Fruit fly (Drosophila melanogaster) whole organism, embryonic: ENCODE results near the gene RpS3.

Source experiments
- ATbp ChIP-seq: fragments of 200-800 bp; sonication (Bioruptor generic); optimal IDR thresholded peaks from 2 replicates; lab custom pipeline; 2017; ENCODE audit warnings: missing biosample characterization, mild to moderate bottlenecking, missing genetic modification characterization, missing genetic modification reagents
- CG10209 ChIP-seq: fragments of 200-800 bp; sonication (Bioruptor generic); optimal IDR thresholded peaks from 3 replicates; lab custom pipeline; 2017; ENCODE audit warnings: missing biosample characterization, mild to moderate bottlenecking, missing genetic modification characterization, missing genetic modification reagents
- CG10267 ChIP-seq: fragments of 200-800 bp; sonication (Bioruptor generic); optimal IDR thresholded peaks from 2 replicates; lab custom pipeline; 2018; ENCODE audit warnings: missing biosample characterization, mild to moderate bottlenecking, missing genetic modification characterization, moderate library complexity
- CG10654 ChIP-seq: fragments of 200-800 bp; sonication (Bioruptor generic); optimal IDR thresholded peaks from 2 replicates; lab custom pipeline; 2016; ENCODE audit warnings: missing biosample characterization, missing genetic modification characterization
- CG12299 ChIP-seq: fragments of 200-800 bp; sonication (Bioruptor generic); optimal IDR thresholded peaks from 2 replicates; lab custom pipeline; 2018; ENCODE audit warnings: missing biosample characterization, mild to moderate bottlenecking, missing genetic modification characterization
- CG12942 ChIP-seq: fragments of 200-800 bp; sonication (Bioruptor generic); optimal IDR thresholded peaks from 3 replicates; lab custom pipeline; 2016; ENCODE audit warnings: missing biosample characterization, missing genetic modification characterization
- CG14050 ChIP-seq: fragments of 200-800 bp; sonication (Bioruptor generic); IDR thresholded peaks from 3 replicates; pipeline ENCODE4 v1.3.6; 2022; ENCODE audit warnings: missing biosample characterization, missing genetic modification characterization
- CG15011 ChIP-seq: fragments of 200-800 bp; sonication (Bioruptor generic); optimal IDR thresholded peaks from 3 replicates; lab custom pipeline; 2018; ENCODE audit warnings: missing biosample characterization, mild to moderate bottlenecking, missing genetic modification characterization
- CG1647 ChIP-seq: fragments of 200-800 bp; sonication (Bioruptor generic); optimal IDR thresholded peaks from 3 replicates; lab custom pipeline; 2016; ENCODE audit warnings: missing biosample characterization, missing genetic modification characterization
- CG2199 ChIP-seq: fragments of 200-800 bp; sonication (Bioruptor generic); IDR thresholded peaks from 3 replicates; pipeline ENCODE4 v1.3.6; 2022; ENCODE audit warnings: missing biosample characterization, missing genetic modification characterization
- CG31441 ChIP-seq: fragments of 200-800 bp; sonication (Bioruptor generic); IDR thresholded peaks from 2 replicates; pipeline ENCODE4 v1.3.6; 2022; ENCODE audit warnings: missing biosample characterization, missing genetic modification characterization
- CG32532 ChIP-seq: fragments of 200-800 bp; sonication (Bioruptor generic); IDR thresholded peaks from 2 replicates; pipeline ENCODE4 v1.3.6; 2022; ENCODE audit warnings: missing biosample characterization, missing genetic modification characterization
- CG33557 ChIP-seq: fragments of 200-800 bp; sonication (Bioruptor generic); optimal IDR thresholded peaks from 2 replicates; lab custom pipeline; 2019; ENCODE audit warnings: missing biosample characterization, mild to moderate bottlenecking, missing genetic modification characterization, moderate library complexity
- CG4282 ChIP-seq: fragments of 200-800 bp; sonication (Bioruptor generic); optimal IDR thresholded peaks from 2 replicates; lab custom pipeline; 2016; ENCODE audit warnings: missing biosample characterization, missing genetic modification characterization
- CG8290 ChIP-seq, 3 experiments: fragments of 200-800 bp; sonication (Bioruptor generic); optimal IDR thresholded peaks; 2 replicates each; lab custom pipeline; 2016 to 2019; ENCODE audit warnings: missing biosample characterization in 3 of 3, missing genetic modification characterization in 3 of 3, mild to moderate bottlenecking in 2 of 3, moderate library complexity in 1 of 3
- CG9437 ChIP-seq: fragments of 200-800 bp; sonication (Bioruptor generic); optimal IDR thresholded peaks from 2 replicates; lab custom pipeline; 2018; ENCODE audit warnings: missing biosample characterization, mild to moderate bottlenecking, missing genetic modification characterization
- CG9727 ChIP-seq: fragments of 200-800 bp; sonication (Bioruptor generic); optimal IDR thresholded peaks from 3 replicates; lab custom pipeline; 2017; ENCODE audit warnings: missing biosample characterization, mild to moderate bottlenecking, missing genetic modification characterization
- CG9817 ChIP-seq: fragments of 200-800 bp; sonication (Bioruptor generic); optimal IDR thresholded peaks from 2 replicates; lab custom pipeline; 2018; ENCODE audit warnings: missing biosample characterization, mild to moderate bottlenecking, missing genetic modification characterization, moderate library complexity
- CoRest ChIP-seq: fragments of 200-800 bp; sonication (Bioruptor generic); optimal IDR thresholded peaks from 3 replicates; lab custom pipeline; 2018; ENCODE audit warnings: missing biosample characterization, mild to moderate bottlenecking, missing genetic modification characterization, moderate library complexity
- Dbx ChIP-seq: fragments of 200-800 bp; sonication (Bioruptor generic); IDR thresholded peaks from 3 replicates; pipeline ENCODE4 v1.3.6; 2022; ENCODE audit warnings: missing biosample characterization, missing genetic modification characterization
- Deaf1 ChIP-seq: fragments of 200-800 bp; optimal IDR thresholded peaks from 3 replicates; lab custom pipeline; 2019; ENCODE audit warnings: missing biosample characterization, mild to moderate bottlenecking, missing genetic modification characterization, moderate library complexity
- H15 ChIP-seq: fragments of 200-800 bp; sonication (Bioruptor generic); IDR thresholded peaks from 3 replicates; pipeline ENCODE4 v1.3.6; 2022; ENCODE audit warnings: missing biosample characterization, missing genetic modification characterization
- Hr51 ChIP-seq, 2 experiments: fragments of 200-800 bp; sonication (Bioruptor generic); optimal IDR thresholded peaks; 2 replicates in 1 of 2; 3 replicates in 1 of 2; lab custom pipeline; 2016 to 2018; ENCODE audit warnings: missing biosample characterization in 2 of 2, missing genetic modification characterization in 2 of 2, mild to moderate bottlenecking in 1 of 2, moderate library complexity in 1 of 2
- Mad ChIP-seq: fragments of 200-800 bp; sonication (Bioruptor generic); optimal IDR thresholded peaks from 2 replicates; lab custom pipeline; 2016; ENCODE audit warnings: missing biosample characterization, missing genetic modification characterization
- Meics ChIP-seq: fragments of 200-800 bp; sonication (Bioruptor generic); optimal IDR thresholded peaks from 2 replicates; lab custom pipeline; 2017; ENCODE audit warnings: missing biosample characterization, mild to moderate bottlenecking, missing genetic modification characterization
- Oli ChIP-seq: fragments of 200-800 bp; sonication (Bioruptor generic); optimal IDR thresholded peaks from 2 replicates; lab custom pipeline; 2018; ENCODE audit warnings: missing biosample characterization, mild to moderate bottlenecking, missing genetic modification characterization, moderate library complexity
- Ptx1 ChIP-seq: fragments of 200-800 bp; sonication (Bioruptor generic); IDR thresholded peaks from 2 replicates; pipeline ENCODE4 v1.3.6; 2022; ENCODE audit warnings: missing biosample characterization, missing genetic modification characterization
- Sox100B ChIP-seq: fragments of 200-800 bp; sonication (Bioruptor generic); optimal IDR thresholded peaks from 3 replicates; lab custom pipeline; 2018; ENCODE audit warnings: missing biosample characterization, mild to moderate bottlenecking, missing genetic modification characterization
- Xrp1 ChIP-seq: fragments of 200-800 bp; sonication (Bioruptor generic); IDR thresholded peaks from 2 replicates; pipeline ENCODE4 v1.3.6; 2022; ENCODE audit warnings: missing biosample characterization, missing genetic modification characterization
- chn ChIP-seq: fragments of 200-800 bp; sonication (Bioruptor generic); optimal IDR thresholded peaks from 2 replicates; lab custom pipeline; 2016; ENCODE audit warnings: missing biosample characterization, missing genetic modification characterization
- dmrt99B ChIP-seq: fragments of 200-800 bp; sonication (Bioruptor generic); optimal IDR thresholded peaks from 2 replicates; lab custom pipeline; 2018; ENCODE audit warnings: missing biosample characterization, mild to moderate bottlenecking, missing genetic modification characterization, moderate library complexity
- dysf ChIP-seq: fragments of 200-800 bp; sonication (Bioruptor generic); IDR thresholded peaks from 3 replicates; pipeline ENCODE4 v1.3.6; 2022; ENCODE audit warnings: missing biosample characterization, missing genetic modification characterization
- grau ChIP-seq: fragments of 200-800 bp; optimal IDR thresholded peaks from 3 replicates; lab custom pipeline; 2019; ENCODE audit warnings: missing biosample characterization, mild to moderate bottlenecking, missing genetic modification characterization, moderate library complexity
- hb ChIP-seq: fragments of 200-800 bp; sonication (Bioruptor generic); IDR thresholded peaks from 3 replicates; pipeline ENCODE4 v1.3.6; 2022; ENCODE audit warnings: missing biosample characterization, missing genetic modification characterization; ENCODE audit not compliant: partially characterized antibody
- lab ChIP-seq: fragments of 200-800 bp; sonication (Bioruptor generic); optimal IDR thresholded peaks from 3 replicates; lab custom pipeline; 2017; ENCODE audit warnings: missing biosample characterization, missing genetic modification characterization, mild to moderate bottlenecking, moderate library complexity, missing genetic modification reagents
- lilli ChIP-seq: fragments of 200-800 bp; sonication (Bioruptor generic); optimal IDR thresholded peaks from 3 replicates; lab custom pipeline; 2016; ENCODE audit warnings: missing biosample characterization, missing genetic modification characterization
- lov ChIP-seq, 2 experiments: fragments of 200-800 bp in 1 of 2; fragments of >200 bp in 1 of 2; sonication (Bioruptor generic) in 1 of 2; IDR thresholded peaks in 1 of 2; optimal IDR thresholded peaks in 1 of 2; 2 replicates in 1 of 2; 3 replicates in 1 of 2; pipeline versions ENCODE4 v1.3.6 to Lab custom; 2017 to 2022; ENCODE audit warnings: missing biosample characterization in 1 of 2, missing genetic modification characterization in 1 of 2
- org-1 ChIP-seq: fragments of 200-800 bp; sonication (Bioruptor generic); optimal IDR thresholded peaks from 2 replicates; lab custom pipeline; 2017; ENCODE audit warnings: missing biosample characterization, missing genetic modification characterization
- phol ChIP-seq: fragments of 200-800 bp; sonication (Bioruptor generic); optimal IDR thresholded peaks from 3 replicates; lab custom pipeline; 2018; ENCODE audit warnings: missing biosample characterization, mild to moderate bottlenecking, missing genetic modification characterization, moderate library complexity
- prd ChIP-seq, 3 experiments: fragments of >200 bp in 2 of 3; fragments of 200-800 bp in 1 of 3; sonication (Bioruptor generic) in 1 of 3; optimal IDR thresholded peaks in 2 of 3; IDR thresholded peaks in 1 of 3; 2 replicates in 2 of 3; 3 replicates in 1 of 3; pipeline versions ENCODE4 v1.3.6 to Lab custom; 2017 to 2022; ENCODE audit warnings: missing biosample characterization in 1 of 3, missing genetic modification characterization in 1 of 3
- sd ChIP-seq: fragments of 200-800 bp; sonication (Bioruptor generic); optimal IDR thresholded peaks from 3 replicates; lab custom pipeline; 2018; ENCODE audit warnings: missing biosample characterization, mild to moderate bottlenecking, missing genetic modification characterization, moderate library complexity
- shn ChIP-seq: fragments of 200-800 bp; sonication (Bioruptor generic); optimal IDR thresholded peaks from 3 replicates; lab custom pipeline; 2016; ENCODE audit warnings: missing biosample characterization, missing genetic modification characterization
- slou ChIP-seq: fragments of 200-800 bp; sonication (Bioruptor generic); optimal IDR thresholded peaks from 3 replicates; lab custom pipeline; 2016; ENCODE audit warnings: missing biosample characterization, missing genetic modification characterization
- sqz ChIP-seq: fragments of 200-800 bp; sonication (Bioruptor generic); optimal IDR thresholded peaks from 3 replicates; lab custom pipeline; 2018; ENCODE audit warnings: missing biosample characterization, mild to moderate bottlenecking, missing genetic modification characterization
- tin ChIP-seq: fragments of 200-800 bp; sonication (Bioruptor generic); optimal IDR thresholded peaks from 3 replicates; lab custom pipeline; 2016; ENCODE audit warnings: missing biosample characterization, missing genetic modification characterization
- tll ChIP-seq, 2 experiments: fragments of 200-800 bp in 1 of 2; fragments of >200 bp in 1 of 2; sonication (Bioruptor generic) in 1 of 2; optimal IDR thresholded peaks; 2 replicates each; lab custom pipeline; 2017 to 2019; ENCODE audit warnings: missing biosample characterization in 2 of 2, missing genetic modification characterization in 2 of 2, mild to moderate bottlenecking in 1 of 2, moderate library complexity in 1 of 2
- trem ChIP-seq: fragments of 200-800 bp; optimal IDR thresholded peaks from 3 replicates; lab custom pipeline; 2019; ENCODE audit warnings: missing biosample characterization, mild to moderate bottlenecking, missing genetic modification characterization, moderate library complexity
- yki ChIP-seq: fragments of >200 bp; optimal IDR thresholded peaks from 3 replicates; lab custom pipeline; 2018

Gene RpS3

DNA sequence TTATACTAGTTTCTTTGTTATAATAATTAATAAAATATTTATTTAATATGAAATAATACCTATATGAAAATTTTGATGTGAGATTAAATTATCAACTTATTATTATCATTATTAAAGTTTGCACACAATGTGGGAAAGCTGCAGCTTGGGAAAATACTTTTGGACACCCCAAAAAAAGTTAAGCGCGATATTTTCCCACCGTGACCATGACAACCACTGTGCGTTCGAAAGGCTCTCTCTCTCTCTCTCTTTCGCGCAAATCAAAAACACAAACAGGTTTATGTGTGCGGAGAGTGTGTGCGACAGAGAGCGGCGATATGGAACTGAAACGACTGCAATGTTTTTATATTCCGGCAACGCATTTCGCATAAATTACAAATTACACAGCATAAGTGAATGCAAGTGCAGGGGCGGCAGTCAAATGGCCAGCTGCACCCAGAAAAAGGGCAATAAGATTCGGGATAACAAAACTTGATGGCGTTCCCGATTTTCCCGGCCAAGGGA, 11.7 kb upstream of the RpS3 start (continued):
- TF ChIP-seq phol (tag; lab: Kevin White, UChicago), result peak; percentile 64
- TF ChIP-seq CG15011 (GFP tag; lab: Kevin White, UChicago), result no peak
- TF ChIP-seq Deaf1 (tag; lab: Kevin White, UChicago), result peak; percentile 5
- TF ChIP-seq sd (tag; lab: Kevin White, UChicago), result no peak
- TF ChIP-seq CG10654 (GFP tag; lab: Kevin White, UChicago), result peak; percentile 9
- peak; percentile 9 for TF ChIP-seq CG8290 (GFP tag; optimal IDR thresholded peaks at IDR 0.05; lab: Kevin White, UChicago)
- TF ChIP-seq CG8290 (tag; optimal IDR thresholded peaks at IDR 0.05; lab: Kevin White, UChicago), result no peak
- peak; percentile 57 for TF ChIP-seq grau
- peak; percentile 10 for TF ChIP-seq lilli (GFP tag; lab: Kevin White, UChicago)
- TF ChIP-seq CG12942, result peak; percentile 15
- TF ChIP-seq ATbp, result peak; percentile 30
- peak in 1 of 2 experiments; percentile 21 for TF ChIP-seq tll (GFP tag; optimal IDR thresholded peaks at IDR 0.05; lab: Kevin White, UChicago)
- TF ChIP-seq lov (optimal IDR thresholded peaks at IDR 0.05; lab: Kevin White, UChicago), result no peak
- 0 out of 3 replicates have a peak, but pooled peaks have one; percentile 9 for TF ChIP-seq lov (GFP tag; IDR thresholded peaks at IDR 0.05; lab: Robert Waterston, UW)
- TF ChIP-seq Sox100B (GFP tag; lab: Kevin White, UChicago), result peak; percentile 62
- TF ChIP-seq prd (optimal IDR thresholded peaks at IDR 0.05; lab: Kevin White, UChicago), result no peak
- peak; percentile 65; the same call in 2 of the 3 replicates for TF ChIP-seq prd (GFP tag; IDR thresholded peaks at IDR 0.05; lab: Robert Waterston, UW)
- no peak for TF ChIP-seq Mad
- peak; percentile 47 for TF ChIP-seq lab
- TF ChIP-seq Dbx, result peak; percentile 27; the same call in 1 of the 3 replicates
- TF ChIP-seq dysf (GFP tag; lab: Robert Waterston, UW), result peak; percentile 58; the same call in 2 of the 3 replicates
- peak; percentile 57 for TF ChIP-seq Oli (tag; lab: Kevin White, UChicago)
- peak; percentile 78 for TF ChIP-seq CG31441 (GFP tag; lab: Robert Waterston, UW)
- TF ChIP-seq trem, result peak; percentile 12
- TF ChIP-seq org-1 (GFP tag; lab: Kevin White, UChicago), result peak; percentile 26
- peak; percentile 37 for TF ChIP-seq CG33557
- TF ChIP-seq CG9437, result peak; percentile 43
- TF ChIP-seq Xrp1 (GFP tag; lab: Robert Waterston, UW), result peak; percentile 74
- TF ChIP-seq CoRest (tag; lab: Kevin White, UChicago), result peak; percentile 59
- no peak for TF ChIP-seq slou
- TF ChIP-seq CG9817 (tag; lab: Kevin White, UChicago), result peak; percentile 20
- TF ChIP-seq shn (GFP tag; lab: Kevin White, UChicago), result no peak
- peak; percentile 77 for TF ChIP-seq CG32532 (GFP tag; lab: Robert Waterston, UW)
- TF ChIP-seq yki, result no peak
- no peak for TF ChIP-seq chn (GFP tag; lab: Kevin White, UChicago)
- peak in 1 of 2 experiments; percentile 60 for TF ChIP-seq Hr51 (GFP tag; optimal IDR thresholded peaks at IDR 0.05; lab: Kevin White, UChicago)
- TF ChIP-seq CG2199, result peak; percentile 51; the same call in 1 of the 3 replicates
- peak; percentile 49 for TF ChIP-seq CG10209 (GFP tag; lab: Kevin White, UChicago)
- peak; percentile 4 for TF ChIP-seq CG4282 (GFP tag; lab: Kevin White, UChicago)
- peak; percentile 51 for TF ChIP-seq CG10267 (tag; lab: Kevin White, UChicago)
- TF ChIP-seq CG12299 (tag; lab: Kevin White, UChicago), result no peak
- TF ChIP-seq CG9727, result peak; percentile 73
- TF ChIP-seq sqz (GFP tag; lab: Kevin White, UChicago), result peak; percentile 49
- peak; percentile 64 for TF ChIP-seq Ptx1 (GFP tag; lab: Robert Waterston, UW)
- TF ChIP-seq CG14050 (GFP tag; lab: Robert Waterston, UW), result no peak
- no peak for TF ChIP-seq hb
- peak; percentile 69 for TF ChIP-seq dmrt99B (tag; lab: Kevin White, UChicago)
- TF ChIP-seq tin, result peak; percentile 56
- 0 out of 3 replicates have a peak, but pooled peaks have one; percentile 5 for TF ChIP-seq H15 (GFP tag; lab: Robert Waterston, UW)
- no peak for TF ChIP-seq CG1647 (GFP tag; lab: Kevin White, UChicago)
- peak; percentile 78 for TF ChIP-seq Meics (GFP tag; lab: Kevin White, UChicago)
